Fruit fly (Drosophila melanogaster) whole organism, embryonic: ENCODE results near the gene CG45307.

Experiments
- B-H1 ChIP-seq: fragments of 200-800 bp; sonication (Bioruptor generic); IDR thresholded peaks from 3 replicates; pipeline ENCODE4 v1.3.6; 2022; ENCODE audit warnings: missing biosample characterization, missing genetic modification characterization
- Bdp1 ChIP-seq: fragments of 200-800 bp; sonication (Bioruptor generic); optimal IDR thresholded peaks from 3 replicates; lab custom pipeline; 2016; ENCODE audit warnings: missing biosample characterization, missing genetic modification characterization
- CG11456 ChIP-seq: fragments of 200-800 bp; sonication (Bioruptor generic); IDR thresholded peaks from 3 replicates; pipeline ENCODE4 v1.3.6; 2022; ENCODE audit warnings: missing biosample characterization, missing genetic modification characterization
- CG12659 ChIP-seq: fragments of 200-800 bp; sonication (Bioruptor generic); optimal IDR thresholded peaks from 3 replicates; lab custom pipeline; 2017; ENCODE audit warnings: mild to moderate bottlenecking, missing biosample characterization, missing genetic modification reagents, missing genetic modification characterization
- CG18619 ChIP-seq: fragments of 200-800 bp; sonication (Bioruptor generic); optimal IDR thresholded peaks from 3 replicates; lab custom pipeline; 2017; ENCODE audit warnings: missing biosample characterization, mild to moderate bottlenecking, missing genetic modification characterization
- CG2120 ChIP-seq: fragments of 200-800 bp; sonication (Bioruptor generic); optimal IDR thresholded peaks from 3 replicates; lab custom pipeline; 2016; ENCODE audit warnings: missing biosample characterization, missing genetic modification characterization
- CG2678 ChIP-seq: fragments of 200-800 bp; sonication (Bioruptor generic); optimal IDR thresholded peaks from 3 replicates; lab custom pipeline; 2019; ENCODE audit warnings: missing biosample characterization, mild to moderate bottlenecking, missing genetic modification characterization, moderate library complexity
- CG2875 ChIP-seq: fragments of 200-800 bp; sonication (Bioruptor generic); optimal IDR thresholded peaks from 2 replicates; lab custom pipeline; 2017; ENCODE audit warnings: missing biosample characterization, mild to moderate bottlenecking, missing genetic modification characterization, missing genetic modification reagents
- CG6689 ChIP-seq: fragments of 200-800 bp; sonication (Bioruptor generic); IDR thresholded peaks from 2 replicates; pipeline ENCODE4 v1.3.6; 2022; ENCODE audit warnings: missing biosample characterization, missing genetic modification characterization
- CG7786 ChIP-seq: fragments of 200-800 bp; sonication (Bioruptor generic); optimal IDR thresholded peaks from 2 replicates; lab custom pipeline; 2016; ENCODE audit warnings: missing biosample characterization, missing genetic modification characterization
- CG8290 ChIP-seq, 3 experiments: fragments of 200-800 bp; sonication (Bioruptor generic); optimal IDR thresholded peaks; 2 replicates each; lab custom pipeline; 2016 to 2019; ENCODE audit warnings: missing biosample characterization in 3 of 3, missing genetic modification characterization in 3 of 3, mild to moderate bottlenecking in 2 of 3, moderate library complexity in 1 of 3
- CG8765 ChIP-seq: fragments of 200-800 bp; sonication (Bioruptor generic); IDR thresholded peaks from 2 replicates; pipeline ENCODE4 v1.3.6; 2022; ENCODE audit warnings: missing biosample characterization, missing genetic modification characterization
- CkIIα-i1 ChIP-seq: fragments of 200-800 bp; sonication (Bioruptor generic); IDR thresholded peaks from 2 replicates; pipeline ENCODE4 v1.3.6; 2022; ENCODE audit warnings: missing biosample characterization, missing genetic modification characterization
- Dip2 ChIP-seq: fragments of 200-800 bp; sonication (Bioruptor generic); IDR thresholded peaks from 2 replicates; pipeline ENCODE4 v1.3.6; 2022; ENCODE audit warnings: missing biosample characterization, missing genetic modification characterization
- Doc3 ChIP-seq: fragments of 200-800 bp; sonication (Bioruptor generic); IDR thresholded peaks from 3 replicates; pipeline ENCODE4 v1.3.6; 2022; ENCODE audit warnings: missing biosample characterization, missing genetic modification characterization; ENCODE audit not compliant: partially characterized antibody
- Drgx ChIP-seq: fragments of 200-800 bp; sonication (Bioruptor generic); IDR thresholded peaks from 2 replicates; pipeline ENCODE4 v1.3.6; 2022; ENCODE audit warnings: missing biosample characterization, missing genetic modification characterization
- Fer3 ChIP-seq: fragments of 200-800 bp; sonication (Bioruptor generic); optimal IDR thresholded peaks from 2 replicates; lab custom pipeline; 2018; ENCODE audit warnings: missing biosample characterization, mild to moderate bottlenecking, missing genetic modification characterization, moderate library complexity
- Mad ChIP-seq: fragments of 200-800 bp; sonication (Bioruptor generic); optimal IDR thresholded peaks from 2 replicates; lab custom pipeline; 2016; ENCODE audit warnings: missing biosample characterization, missing genetic modification characterization
- Med ChIP-seq: fragments of 200-800 bp; sonication (Bioruptor generic); peaks from one replicate; lab custom pipeline; 2016; ENCODE audit warnings: missing biosample characterization, missing genetic modification characterization, mild to moderate bottlenecking, inconsistent platforms, moderate library complexity
- NC2α ChIP-seq: fragments of 200-800 bp; sonication (Bioruptor generic); optimal IDR thresholded peaks from 2 replicates; lab custom pipeline; 2016; ENCODE audit warnings: missing biosample characterization, missing genetic modification characterization
- Nf-YC ChIP-seq: fragments of 200-800 bp; optimal IDR thresholded peaks from 3 replicates; lab custom pipeline; 2019; ENCODE audit warnings: missing biosample characterization, mild to moderate bottlenecking, missing genetic modification characterization, moderate library complexity
- PHDP ChIP-seq: fragments of 200-800 bp; sonication (Bioruptor generic); optimal IDR thresholded peaks from 3 replicates; lab custom pipeline; 2018; ENCODE audit warnings: missing biosample characterization, mild to moderate bottlenecking, missing genetic modification characterization, moderate library complexity
- Taf1 ChIP-seq: fragments of 200-800 bp; sonication (Bioruptor generic); IDR thresholded peaks from 2 replicates; pipeline ENCODE4 v1.3.6; 2022; ENCODE audit warnings: missing biosample characterization, missing genetic modification characterization
- ab ChIP-seq: fragments of 200-800 bp; sonication (Bioruptor generic); optimal IDR thresholded peaks from 2 replicates; lab custom pipeline; 2016; ENCODE audit warnings: missing biosample characterization, missing genetic modification characterization
- ash1 ChIP-seq: fragments of 200-800 bp; sonication (Bioruptor generic); optimal IDR thresholded peaks from 2 replicates; lab custom pipeline; 2018; ENCODE audit warnings: missing biosample characterization, mild to moderate bottlenecking, missing genetic modification characterization
- corto ChIP-seq: fragments of 200-800 bp; sonication (Bioruptor generic); optimal IDR thresholded peaks from 2 replicates; lab custom pipeline; 2016; ENCODE audit warnings: missing biosample characterization, mild to moderate bottlenecking, missing genetic modification characterization, moderate library complexity
- cwo ChIP-seq: fragments of 200-800 bp; sonication (Bioruptor generic); optimal IDR thresholded peaks from 3 replicates; lab custom pipeline; 2017; ENCODE audit warnings: missing biosample characterization, missing genetic modification characterization, mild to moderate bottlenecking, moderate library complexity, missing genetic modification reagents
- da ChIP-seq: fragments of 200-800 bp; sonication (Bioruptor generic); optimal IDR thresholded peaks from 2 replicates; lab custom pipeline; 2016; ENCODE audit warnings: missing biosample characterization, missing genetic modification characterization
- disco-r ChIP-seq: fragments of 200-800 bp; sonication (Bioruptor generic); optimal IDR thresholded peaks from 2 replicates; lab custom pipeline; 2016; ENCODE audit warnings: missing biosample characterization, missing genetic modification characterization
- dm ChIP-seq: fragments of 200-800 bp; sonication (Bioruptor generic); optimal IDR thresholded peaks from 3 replicates; lab custom pipeline; 2016; ENCODE audit warnings: missing biosample characterization, missing genetic modification characterization
- kah ChIP-seq: fragments of 200-800 bp; sonication (Bioruptor generic); optimal IDR thresholded peaks from 2 replicates; lab custom pipeline; 2018; ENCODE audit warnings: missing biosample characterization, mild to moderate bottlenecking, missing genetic modification characterization
- ken ChIP-seq: fragments of 200-800 bp; sonication (Bioruptor generic); IDR thresholded peaks from 3 replicates; pipeline ENCODE4 v1.3.6; 2022; ENCODE audit warnings: missing biosample characterization, missing genetic modification characterization
- lilli ChIP-seq: fragments of 200-800 bp; sonication (Bioruptor generic); optimal IDR thresholded peaks from 3 replicates; lab custom pipeline; 2016; ENCODE audit warnings: missing biosample characterization, missing genetic modification characterization
- lov ChIP-seq, 2 experiments: fragments of 200-800 bp in 1 of 2; fragments of >200 bp in 1 of 2; sonication (Bioruptor generic) in 1 of 2; IDR thresholded peaks in 1 of 2; optimal IDR thresholded peaks in 1 of 2; 2 replicates in 1 of 2; 3 replicates in 1 of 2; pipeline versions ENCODE4 v1.3.6 to Lab custom; 2017 to 2022; ENCODE audit warnings: missing biosample characterization in 1 of 2, missing genetic modification characterization in 1 of 2
- maf-S ChIP-seq: fragments of 200-800 bp; sonication (Bioruptor generic); optimal IDR thresholded peaks from 2 replicates; lab custom pipeline; 2016; ENCODE audit warnings: missing biosample characterization, missing genetic modification characterization
- nerfin-2 ChIP-seq: fragments of 200-800 bp; sonication (Bioruptor generic); IDR thresholded peaks from 2 replicates; pipeline ENCODE4 v1.3.6; 2022; ENCODE audit warnings: missing biosample characterization, missing genetic modification characterization; ENCODE audit not compliant: partially characterized antibody
- org-1 ChIP-seq: fragments of 200-800 bp; sonication (Bioruptor generic); optimal IDR thresholded peaks from 2 replicates; lab custom pipeline; 2017; ENCODE audit warnings: missing biosample characterization, missing genetic modification characterization
- pb ChIP-seq: fragments of 200-800 bp; sonication (Bioruptor generic); optimal IDR thresholded peaks from 3 replicates; lab custom pipeline; 2016; ENCODE audit warnings: missing biosample characterization, missing genetic modification characterization
- pnt ChIP-seq: fragments of 200-800 bp; sonication (Bioruptor generic); optimal IDR thresholded peaks from 3 replicates; lab custom pipeline; 2016; ENCODE audit warnings: missing biosample characterization, missing genetic modification characterization
- prd ChIP-seq, 3 experiments: fragments of >200 bp in 2 of 3; fragments of 200-800 bp in 1 of 3; sonication (Bioruptor generic) in 1 of 3; optimal IDR thresholded peaks in 2 of 3; IDR thresholded peaks in 1 of 3; 2 replicates in 2 of 3; 3 replicates in 1 of 3; pipeline versions ENCODE4 v1.3.6 to Lab custom; 2017 to 2022; ENCODE audit warnings: missing biosample characterization in 1 of 3, missing genetic modification characterization in 1 of 3
- ro ChIP-seq: fragments of 200-800 bp; sonication (Bioruptor generic); IDR thresholded peaks from 2 replicates; pipeline ENCODE4 v1.3.6; 2022; ENCODE audit warnings: missing biosample characterization, missing genetic modification characterization
- slbo ChIP-seq: fragments of 200-800 bp; sonication (Bioruptor generic); IDR thresholded peaks from 2 replicates; pipeline ENCODE4 v1.3.6; 2022; ENCODE audit warnings: missing biosample characterization, missing genetic modification characterization
- slp2 ChIP-seq: fragments of 200-800 bp; sonication (Bioruptor generic); optimal IDR thresholded peaks from 2 replicates; lab custom pipeline; 2016; ENCODE audit warnings: missing biosample characterization, missing genetic modification characterization
- trem ChIP-seq: fragments of 200-800 bp; optimal IDR thresholded peaks from 3 replicates; lab custom pipeline; 2019; ENCODE audit warnings: missing biosample characterization, mild to moderate bottlenecking, missing genetic modification characterization, moderate library complexity
- twi ChIP-seq: fragments of 200-800 bp; optimal IDR thresholded peaks from 2 replicates; lab custom pipeline; 2019; ENCODE audit warnings: missing biosample characterization, mild to moderate bottlenecking, missing genetic modification characterization, moderate library complexity
- unpg ChIP-seq: fragments of 200-800 bp; sonication (Bioruptor generic); optimal IDR thresholded peaks from 3 replicates; lab custom pipeline; 2018; ENCODE audit warnings: missing biosample characterization, mild to moderate bottlenecking, missing genetic modification characterization, moderate library complexity
- vfl ChIP-seq: fragments of 200-800 bp; sonication (Bioruptor generic); optimal IDR thresholded peaks from 2 replicates; lab custom pipeline; 2016; ENCODE audit warnings: missing biosample characterization, missing genetic modification characterization
- vnd ChIP-seq: fragments of 200-800 bp; sonication (Bioruptor generic); IDR thresholded peaks from 3 replicates; pipeline ENCODE4 v1.3.6; 2022; ENCODE audit warnings: missing biosample characterization, missing genetic modification characterization; ENCODE audit not compliant: partially characterized antibody
- zen ChIP-seq: fragments of 200-800 bp; sonication (Bioruptor generic); optimal IDR thresholded peaks from 3 replicates; lab custom pipeline; 2018; ENCODE audit warnings: missing biosample characterization, mild to moderate bottlenecking, missing genetic modification characterization, moderate library complexity
- zen2 ChIP-seq: fragments of 200-800 bp; sonication (Bioruptor generic); IDR thresholded peaks from 3 replicates; pipeline ENCODE4 v1.3.6; 2022; ENCODE audit warnings: missing biosample characterization, missing genetic modification characterization; ENCODE audit not compliant: partially characterized antibody

The CG45307 gene

dm6 chr2L:8738253-8738665 is 13.7 kb downstream of the CG45307 start:
- TF ChIP-seq unpg (GFP tag; lab: Kevin White, UChicago), result peak; percentile 18
- TF ChIP-seq zen (tag; lab: Kevin White, UChicago), result no peak
- TF ChIP-seq prd (optimal IDR thresholded peaks at IDR 0.05; lab: Kevin White, UChicago), result no peak
- TF ChIP-seq prd (GFP tag; IDR thresholded peaks at IDR 0.05; lab: Robert Waterston, UW), result peak; percentile 54
- no peak for TF ChIP-seq dm (GFP tag; lab: Kevin White, UChicago)
- no peak for TF ChIP-seq lov (optimal IDR thresholded peaks at IDR 0.05; lab: Kevin White, UChicago)
- TF ChIP-seq lov (GFP tag; IDR thresholded peaks at IDR 0.05; lab: Robert Waterston, UW), result no peak
- TF ChIP-seq PHDP (tag; lab: Kevin White, UChicago), result peak; percentile 59
- TF ChIP-seq ash1 (GFP tag; lab: Kevin White, UChicago), result no peak
- no peak for TF ChIP-seq Nf-YC (tag; lab: Kevin White, UChicago)
- TF ChIP-seq slp2 (GFP tag; lab: Kevin White, UChicago), result no peak
- TF ChIP-seq Taf1 (GFP tag; lab: Robert Waterston, UW), result no peak
- peak; percentile 23 for TF ChIP-seq CG7786 (GFP tag; lab: Kevin White, UChicago)
- no peak for TF ChIP-seq vfl (GFP tag; lab: Kevin White, UChicago)
- TF ChIP-seq lilli (GFP tag; lab: Kevin White, UChicago), result peak; percentile 78
- peak; percentile 68 for TF ChIP-seq cwo
- TF ChIP-seq CG2120 (GFP tag; lab: Kevin White, UChicago), result peak; percentile 78
- TF ChIP-seq CG2875 (GFP tag; lab: Kevin White, UChicago), result peak; percentile 20
- peak; percentile 49 for TF ChIP-seq CG12659
- TF ChIP-seq pb (GFP tag; lab: Kevin White, UChicago), result no peak
- TF ChIP-seq ab (GFP tag; lab: Kevin White, UChicago), result no peak
- TF ChIP-seq vnd (GFP tag; lab: Robert Waterston, UW), result no peak
- TF ChIP-seq NC2α (GFP tag; lab: Kevin White, UChicago), result no peak
- no peak for TF ChIP-seq ro (GFP tag; lab: Robert Waterston, UW)
- no peak for TF ChIP-seq Doc3
- TF ChIP-seq slbo (GFP tag; lab: Robert Waterston, UW), result peak; percentile 73
- TF ChIP-seq ken, result peak; percentile 49; the same call in 1 of the 3 replicates
- no peak for TF ChIP-seq da (GFP tag; lab: Kevin White, UChicago)
- TF ChIP-seq nerfin-2, result no peak; the same call in 1 of the 2 replicates
- TF ChIP-seq zen2 (GFP tag; lab: Robert Waterston, UW), result no peak
- TF ChIP-seq maf-S (GFP tag; lab: Kevin White, UChicago), result peak; percentile 27
- peak; percentile 12; the same call in 1 of the 3 replicates for TF ChIP-seq B-H1 (GFP tag; lab: Robert Waterston, UW)
- TF ChIP-seq pnt, result no peak
- no peak for TF ChIP-seq Dip2 (GFP tag; lab: Robert Waterston, UW)
- TF ChIP-seq org-1 (GFP tag; lab: Kevin White, UChicago), result peak; percentile 28
- TF ChIP-seq CkIIα-i1 (GFP tag; lab: Robert Waterston, UW), result no peak
- TF ChIP-seq corto (GFP tag; lab: Kevin White, UChicago), result no peak
- peak; percentile 3 for TF ChIP-seq CG18619
- TF ChIP-seq Mad (GFP tag; lab: Kevin White, UChicago), result no peak
- no peak for TF ChIP-seq Bdp1 (GFP tag; lab: Kevin White, UChicago)
- peak; percentile 61 for TF ChIP-seq CG6689 (GFP tag; lab: Robert Waterston, UW)
- TF ChIP-seq Drgx (GFP tag; lab: Robert Waterston, UW), result 0 out of 2 replicates have a peak, but pooled peaks have one; percentile 18
- peak; percentile 46 for TF ChIP-seq Fer3 (tag; lab: Kevin White, UChicago)
- TF ChIP-seq Med (GFP tag; lab: Kevin White, UChicago), result peak; percentile 47
- peak; percentile 68 for TF ChIP-seq CG2678
- TF ChIP-seq trem, result no peak
- no peak for TF ChIP-seq CG11456
- no peak for TF ChIP-seq twi (tag; lab: Kevin White, UChicago)
- TF ChIP-seq CG8290 (GFP tag; optimal IDR thresholded peaks at IDR 0.05; lab: Kevin White, UChicago), result no peak
- peak in 1 of 2 experiments; percentile 39 for TF ChIP-seq CG8290 (tag; optimal IDR thresholded peaks at IDR 0.05; lab: Kevin White, UChicago)
- no peak for TF ChIP-seq disco-r (GFP tag; lab: Kevin White, UChicago)
- TF ChIP-seq CG8765, result no peak
- no peak for TF ChIP-seq kah (GFP tag; lab: Kevin White, UChicago)
